Fruit fly (Drosophila melanogaster) whole organism, embryonic: ENCODE data around the gene SIDL.

Experiments used
- CG10267 ChIP-seq: fragments of 200-800 bp; sonication (Bioruptor generic); optimal IDR thresholded peaks from 2 replicates; lab custom pipeline; 2018; ENCODE audit warnings: missing biosample characterization, mild to moderate bottlenecking, missing genetic modification characterization, moderate library complexity
- CG10274 ChIP-seq: fragments of 200-800 bp; sonication (Bioruptor generic); optimal IDR thresholded peaks from 3 replicates; lab custom pipeline; 2017; ENCODE audit warnings: missing biosample characterization, mild to moderate bottlenecking, missing genetic modification characterization
- CG10431 ChIP-seq: fragments of 200-800 bp; sonication (Bioruptor generic); optimal IDR thresholded peaks from 3 replicates; lab custom pipeline; 2018; ENCODE audit warnings: missing biosample characterization, mild to moderate bottlenecking, missing genetic modification characterization
- CG11695 ChIP-seq: fragments of 200-800 bp; sonication (Bioruptor generic); IDR thresholded peaks from 3 replicates; pipeline ENCODE4 v1.3.6; 2022; ENCODE audit warnings: missing biosample characterization, missing genetic modification characterization
- CG12659 ChIP-seq: fragments of 200-800 bp; sonication (Bioruptor generic); optimal IDR thresholded peaks from 3 replicates; lab custom pipeline; 2017; ENCODE audit warnings: mild to moderate bottlenecking, missing biosample characterization, missing genetic modification reagents, missing genetic modification characterization
- CG13424 ChIP-seq: fragments of 200-800 bp; sonication (Bioruptor generic); optimal IDR thresholded peaks from 2 replicates; lab custom pipeline; 2019; ENCODE audit warnings: missing biosample characterization, mild to moderate bottlenecking, missing genetic modification characterization, moderate library complexity
- CG13775 ChIP-seq: fragments of 200-800 bp; sonication (Bioruptor generic); optimal IDR thresholded peaks from 3 replicates; lab custom pipeline; 2017; ENCODE audit warnings: missing biosample characterization, mild to moderate bottlenecking, missing genetic modification characterization
- CG14667 ChIP-seq: fragments of 200-800 bp; sonication (Bioruptor generic); IDR thresholded peaks from 2 replicates; pipeline ENCODE4 v1.3.6; 2022; ENCODE audit warnings: missing biosample characterization, missing genetic modification characterization
- CG15011 ChIP-seq: fragments of 200-800 bp; sonication (Bioruptor generic); optimal IDR thresholded peaks from 3 replicates; lab custom pipeline; 2018; ENCODE audit warnings: missing biosample characterization, mild to moderate bottlenecking, missing genetic modification characterization
- CG1832 ChIP-seq: fragments of 200-800 bp; sonication (Bioruptor generic); optimal IDR thresholded peaks from 2 replicates; lab custom pipeline; 2017; ENCODE audit warnings: missing biosample characterization, mild to moderate bottlenecking, missing genetic modification characterization, inconsistent platforms
- CG32532 ChIP-seq: fragments of 200-800 bp; sonication (Bioruptor generic); IDR thresholded peaks from 2 replicates; pipeline ENCODE4 v1.3.6; 2022; ENCODE audit warnings: missing biosample characterization, missing genetic modification characterization
- CG4617 ChIP-seq: fragments of 200-800 bp; sonication (Bioruptor generic); optimal IDR thresholded peaks from 3 replicates; lab custom pipeline; 2016; ENCODE audit warnings: missing biosample characterization, missing genetic modification characterization, borderline replicate concordance
- CG9437 ChIP-seq: fragments of 200-800 bp; sonication (Bioruptor generic); optimal IDR thresholded peaks from 2 replicates; lab custom pipeline; 2018; ENCODE audit warnings: missing biosample characterization, mild to moderate bottlenecking, missing genetic modification characterization
- Dp ChIP-seq: fragments of 200-800 bp; sonication (Bioruptor generic); optimal IDR thresholded peaks from 2 replicates; lab custom pipeline; 2018; ENCODE audit warnings: missing biosample characterization, mild to moderate bottlenecking, missing genetic modification characterization, moderate library complexity
- Hr78 ChIP-seq, 2 experiments: fragments of 200-800 bp in 1 of 2; fragments of >200 bp in 1 of 2; sonication (Bioruptor generic) in 1 of 2; optimal IDR thresholded peaks; 2 replicates each; lab custom pipeline; 2017 to 2019; ENCODE audit warnings: missing biosample characterization in 2 of 2, missing genetic modification characterization in 2 of 2, mild to moderate bottlenecking in 1 of 2, moderate library complexity in 1 of 2
- Lhr ChIP-seq: fragments of 200-800 bp; sonication (Bioruptor generic); optimal IDR thresholded peaks from 3 replicates; lab custom pipeline; 2017; ENCODE audit warnings: mild to moderate bottlenecking, missing biosample characterization, missing genetic modification reagents, missing genetic modification characterization
- Med ChIP-seq: fragments of 200-800 bp; sonication (Bioruptor generic); peaks from one replicate; lab custom pipeline; 2016; ENCODE audit warnings: missing biosample characterization, missing genetic modification characterization, mild to moderate bottlenecking, inconsistent platforms, moderate library complexity
- NC2α ChIP-seq: fragments of 200-800 bp; sonication (Bioruptor generic); optimal IDR thresholded peaks from 2 replicates; lab custom pipeline; 2016; ENCODE audit warnings: missing biosample characterization, missing genetic modification characterization
- NC2β ChIP-seq: fragments of 200-800 bp; sonication (Bioruptor generic); optimal IDR thresholded peaks from 2 replicates; lab custom pipeline; 2016; ENCODE audit warnings: missing biosample characterization, missing genetic modification characterization
- NFAT ChIP-seq: fragments of 200-800 bp; sonication (Bioruptor generic); IDR thresholded peaks from 2 replicates; pipeline ENCODE4 v1.3.6; 2022; ENCODE audit warnings: missing biosample characterization, missing genetic modification characterization
- NK7.1 ChIP-seq: fragments of 200-800 bp; sonication (Bioruptor generic); optimal IDR thresholded peaks from 3 replicates; lab custom pipeline; 2016; ENCODE audit warnings: missing biosample characterization, missing genetic modification characterization
- Opbp ChIP-seq: fragments of 200-800 bp; sonication (Bioruptor generic); IDR thresholded peaks from 3 replicates; pipeline ENCODE4 v1.3.6; 2022; ENCODE audit warnings: missing biosample characterization, missing genetic modification characterization; ENCODE audit not compliant: partially characterized antibody
- PHDP ChIP-seq: fragments of 200-800 bp; sonication (Bioruptor generic); optimal IDR thresholded peaks from 3 replicates; lab custom pipeline; 2018; ENCODE audit warnings: missing biosample characterization, mild to moderate bottlenecking, missing genetic modification characterization, moderate library complexity
- Trl ChIP-seq, 3 experiments: fragments of >200 bp in 2 of 3; fragments of 200-800 bp in 1 of 3; sonication (Bioruptor generic) in 1 of 3; optimal IDR thresholded peaks; 2 replicates in 1 of 3; 3 replicates in 2 of 3; lab custom pipeline; 2016 to 2017; ENCODE audit warnings: missing biosample characterization in 1 of 3, missing genetic modification characterization in 1 of 3
- Usf ChIP-seq: fragments of 200-800 bp; sonication (Bioruptor generic); optimal IDR thresholded peaks from 2 replicates; lab custom pipeline; 2017; ENCODE audit warnings: missing genotype, missing biosample characterization, missing genetic modification characterization
- bowl ChIP-seq: fragments of 200-800 bp; sonication (Bioruptor generic); IDR thresholded peaks from 2 replicates; pipeline ENCODE4 v1.3.6; 2022; ENCODE audit warnings: missing biosample characterization, missing genetic modification characterization
- bsh ChIP-seq, 2 experiments: fragments of 200-800 bp; sonication (Bioruptor generic); optimal IDR thresholded peaks; 2 replicates each; lab custom pipeline; 2017 to 2018; ENCODE audit warnings: mild to moderate bottlenecking in 2 of 2, missing biosample characterization in 2 of 2, missing genetic modification characterization in 2 of 2, moderate library complexity in 1 of 2
- chn ChIP-seq: fragments of 200-800 bp; sonication (Bioruptor generic); optimal IDR thresholded peaks from 2 replicates; lab custom pipeline; 2016; ENCODE audit warnings: missing biosample characterization, missing genetic modification characterization
- dati ChIP-seq: fragments of 200-800 bp; sonication (Bioruptor generic); IDR thresholded peaks from 2 replicates; pipeline ENCODE4 v1.3.6; 2022; ENCODE audit warnings: missing biosample characterization, missing genetic modification characterization
- dysf ChIP-seq: fragments of 200-800 bp; sonication (Bioruptor generic); IDR thresholded peaks from 3 replicates; pipeline ENCODE4 v1.3.6; 2022; ENCODE audit warnings: missing biosample characterization, missing genetic modification characterization
- gsb-n ChIP-seq: fragments of 200-800 bp; sonication (Bioruptor generic); optimal IDR thresholded peaks from 3 replicates; lab custom pipeline; 2018; ENCODE audit warnings: missing biosample characterization, mild to moderate bottlenecking, missing genetic modification characterization
- hkb ChIP-seq, 2 experiments: fragments of 200-800 bp in 1 of 2; fragments of >200 bp in 1 of 2; sonication (Bioruptor generic) in 1 of 2; IDR thresholded peaks in 1 of 2; optimal IDR thresholded peaks in 1 of 2; 2 replicates each; pipeline versions ENCODE4 v1.3.6 to Lab custom; 2017 to 2022; ENCODE audit warnings: missing biosample characterization in 1 of 2, missing genetic modification characterization in 1 of 2
- kay ChIP-seq: fragments of 200-800 bp; sonication (Bioruptor generic); optimal IDR thresholded peaks from 2 replicates; lab custom pipeline; 2016; ENCODE audit warnings: missing biosample characterization, missing genetic modification characterization
- lbe ChIP-seq: fragments of 200-800 bp; sonication (Bioruptor generic); optimal IDR thresholded peaks from 2 replicates; lab custom pipeline; 2016; ENCODE audit warnings: missing biosample characterization, mild to moderate bottlenecking, missing genetic modification characterization
- lola ChIP-seq, 3 experiments: fragments of >200 bp in 2 of 3; fragments of 200-800 bp in 1 of 3; sonication (Bioruptor generic) in 1 of 3; optimal IDR thresholded peaks; 2 replicates each; lab custom pipeline; 2017 to 2019; ENCODE audit warnings: missing biosample characterization in 3 of 3, missing genetic modification characterization in 3 of 3, mild to moderate bottlenecking in 1 of 3, moderate library complexity in 1 of 3
- maf-S ChIP-seq: fragments of 200-800 bp; sonication (Bioruptor generic); optimal IDR thresholded peaks from 2 replicates; lab custom pipeline; 2016; ENCODE audit warnings: missing biosample characterization, missing genetic modification characterization
- mam ChIP-seq: fragments of 200-800 bp; sonication (Bioruptor generic); optimal IDR thresholded peaks from 3 replicates; lab custom pipeline; 2016; ENCODE audit warnings: missing biosample characterization, missing genetic modification characterization
- nom ChIP-seq: fragments of 200-800 bp; sonication (Bioruptor generic); optimal IDR thresholded peaks from 2 replicates; lab custom pipeline; 2017; ENCODE audit warnings: missing biosample characterization, missing genetic modification characterization, mild to moderate bottlenecking, moderate library complexity, missing genetic modification reagents
- pho ChIP-seq: fragments of 200-800 bp; sonication (Bioruptor generic); optimal IDR thresholded peaks from 2 replicates; lab custom pipeline; 2016; ENCODE audit warnings: missing biosample characterization, missing genetic modification characterization
- prd ChIP-seq, 3 experiments: fragments of >200 bp in 2 of 3; fragments of 200-800 bp in 1 of 3; sonication (Bioruptor generic) in 1 of 3; optimal IDR thresholded peaks in 2 of 3; IDR thresholded peaks in 1 of 3; 2 replicates in 2 of 3; 3 replicates in 1 of 3; pipeline versions ENCODE4 v1.3.6 to Lab custom; 2017 to 2022; ENCODE audit warnings: missing biosample characterization in 1 of 3, missing genetic modification characterization in 1 of 3
- scrt ChIP-seq: fragments of 200-800 bp; sonication (Bioruptor generic); optimal IDR thresholded peaks from 2 replicates; lab custom pipeline; 2018; ENCODE audit warnings: missing biosample characterization, mild to moderate bottlenecking, missing genetic modification characterization, moderate library complexity
- slbo ChIP-seq: fragments of 200-800 bp; sonication (Bioruptor generic); IDR thresholded peaks from 2 replicates; pipeline ENCODE4 v1.3.6; 2022; ENCODE audit warnings: missing biosample characterization, missing genetic modification characterization
- twi ChIP-seq: fragments of 200-800 bp; optimal IDR thresholded peaks from 2 replicates; lab custom pipeline; 2019; ENCODE audit warnings: missing biosample characterization, mild to moderate bottlenecking, missing genetic modification characterization, moderate library complexity
- tx ChIP-seq: fragments of 200-800 bp; sonication (Bioruptor generic); optimal IDR thresholded peaks from 2 replicates; lab custom pipeline; 2016; ENCODE audit warnings: missing biosample characterization, missing genetic modification characterization
- wdn ChIP-seq: fragments of 200-800 bp; sonication (Bioruptor generic); IDR thresholded peaks from 2 replicates; pipeline ENCODE4 v1.3.6; 2022; ENCODE audit warnings: missing biosample characterization, missing genetic modification characterization
- yki ChIP-seq: fragments of >200 bp; optimal IDR thresholded peaks from 3 replicates; lab custom pipeline; 2018

SIDL gene

dm6 chr3R:15262710-15263672 lies 44.3 kb upstream of the SIDL start, which contains the start of the genes eIF2gamma and Set (continued):
- TF ChIP-seq CG4617 (GFP tag; lab: Kevin White, UChicago): peak; percentile 57
- TF ChIP-seq Usf (GFP tag; lab: Kevin White, UChicago): no peak
- TF ChIP-seq hkb (optimal IDR thresholded peaks at IDR 0.05; lab: Kevin White, UChicago): no peak
- no peak for TF ChIP-seq hkb (GFP tag; IDR thresholded peaks at IDR 0.05; lab: Robert Waterston, UW)
- TF ChIP-seq gsb-n (tag; lab: Kevin White, UChicago): no peak
- no peak for TF ChIP-seq CG15011 (GFP tag; lab: Kevin White, UChicago)
- peak; percentile 2 for TF ChIP-seq NC2β
- TF ChIP-seq CG32532 (GFP tag; lab: Robert Waterston, UW): peak; percentile 41; the same call in 1 of the 2 replicates
- no peak for TF ChIP-seq CG11695 (GFP tag; lab: Robert Waterston, UW)
- TF ChIP-seq Lhr (GFP tag; lab: Kevin White, UChicago): no peak
- peak; percentile 69 for TF ChIP-seq Dp (GFP tag; lab: Kevin White, UChicago)
- peak; percentile 15 for TF ChIP-seq CG10431 (GFP tag; lab: Kevin White, UChicago)
- TF ChIP-seq NK7.1 (GFP tag; lab: Kevin White, UChicago): no peak
- TF ChIP-seq PHDP (tag; lab: Kevin White, UChicago): no peak
- peak; percentile 18 for TF ChIP-seq nom (GFP tag; lab: Kevin White, UChicago)
- peak; percentile 11 for TF ChIP-seq CG13775
- no peak for TF ChIP-seq CG10274 (GFP tag; lab: Kevin White, UChicago)
- no peak for TF ChIP-seq pho
- no peak for TF ChIP-seq chn (GFP tag; lab: Kevin White, UChicago)
- no peak for TF ChIP-seq CG1832
- no peak for TF ChIP-seq bsh (GFP tag; optimal IDR thresholded peaks at IDR 0.05; lab: Kevin White, UChicago)
- TF ChIP-seq dysf (GFP tag; lab: Robert Waterston, UW): peak; percentile 44; the same call in 1 of the 3 replicates
- TF ChIP-seq mam (GFP tag; lab: Kevin White, UChicago): peak; percentile 58
- no peak for TF ChIP-seq dati (GFP tag; lab: Robert Waterston, UW)
- no peak for TF ChIP-seq CG14667
- no peak for TF ChIP-seq Hr78 (GFP tag; optimal IDR thresholded peaks at IDR 0.05; lab: Kevin White, UChicago)
- TF ChIP-seq maf-S (GFP tag; lab: Kevin White, UChicago): peak; percentile 17
- no peak for TF ChIP-seq yki
- TF ChIP-seq prd (optimal IDR thresholded peaks at IDR 0.05; lab: Kevin White, UChicago): no peak
- TF ChIP-seq prd (GFP tag; IDR thresholded peaks at IDR 0.05; lab: Robert Waterston, UW): peak; percentile 54; the same call in 2 of the 3 replicates
- TF ChIP-seq twi (tag; lab: Kevin White, UChicago): peak; percentile 53
- no peak for TF ChIP-seq CG13424
- TF ChIP-seq CG12659: peak; percentile 68
- no peak for TF ChIP-seq bowl (GFP tag; lab: Robert Waterston, UW)
- TF ChIP-seq Trl (optimal IDR thresholded peaks at IDR 0.05; lab: Kevin White, UChicago): no peak
- peak; percentile 40 for TF ChIP-seq Trl (GFP tag; optimal IDR thresholded peaks at IDR 0.05; lab: Kevin White, UChicago)
- no peak for TF ChIP-seq CG9437 (GFP tag; lab: Kevin White, UChicago)
- TF ChIP-seq scrt (GFP tag; lab: Kevin White, UChicago): no peak
- TF ChIP-seq NC2α (GFP tag; lab: Kevin White, UChicago): no peak
- peak; percentile 20 for TF ChIP-seq lbe (GFP tag; lab: Kevin White, UChicago)
- peak; percentile 90 for TF ChIP-seq Med
- peak; percentile 98 for TF ChIP-seq Opbp
- peak; percentile 72 for TF ChIP-seq slbo
- TF ChIP-seq kay: no peak
- TF ChIP-seq NFAT (GFP tag; lab: Robert Waterston, UW): peak; percentile 66
- TF ChIP-seq wdn (GFP tag; lab: Robert Waterston, UW): 0 out of 2 replicates have a peak, but pooled peaks have one; percentile 13
- peak; percentile 96 for TF ChIP-seq CG10267 (tag; lab: Kevin White, UChicago)
- TF ChIP-seq lola (GFP tag; optimal IDR thresholded peaks at IDR 0.05; lab: Kevin White, UChicago): no peak
- no peak for TF ChIP-seq tx (GFP tag; lab: Kevin White, UChicago)
